Fruit fly (Drosophila melanogaster) whole organism, embryonic: Measurements from ENCODE around the gene CG10512.
A peak's percentile ranks its signal among the peaks of the same experiment; 100 is the strongest.

ENCODE experiments used
- Aef1 ChIP-seq: fragments of 200-800 bp; sonication (Bioruptor generic); IDR thresholded peaks from 3 replicates; pipeline ENCODE4 v1.3.6; 2022; ENCODE audit warnings: missing biosample characterization, missing genetic modification characterization
- Atf3 ChIP-seq: fragments of 200-800 bp; sonication (Bioruptor generic); optimal IDR thresholded peaks from 3 replicates; lab custom pipeline; 2016; ENCODE audit warnings: missing biosample characterization, missing genetic modification characterization
- CG1233 ChIP-seq: fragments of 200-800 bp; sonication (Bioruptor generic); optimal IDR thresholded peaks from 4 replicates; lab custom pipeline; 2018; ENCODE audit warnings: missing biosample characterization, mild to moderate bottlenecking, missing genetic modification characterization
- CG12391 ChIP-seq: fragments of 200-800 bp; sonication (Bioruptor generic); optimal IDR thresholded peaks from 3 replicates; lab custom pipeline; 2018; ENCODE audit warnings: missing biosample characterization, mild to moderate bottlenecking, missing genetic modification characterization, moderate library complexity
- CG13624 ChIP-seq: fragments of 200-800 bp; sonication (Bioruptor generic); optimal IDR thresholded peaks from 2 replicates; lab custom pipeline; 2016; ENCODE audit warnings: missing biosample characterization, missing genetic modification characterization
- CG14441 ChIP-seq: fragments of 200-800 bp; sonication (Bioruptor generic); IDR thresholded peaks from 2 replicates; pipeline ENCODE4 v1.3.6; 2022; ENCODE audit warnings: missing biosample characterization, missing genetic modification characterization
- CG14667 ChIP-seq: fragments of 200-800 bp; sonication (Bioruptor generic); IDR thresholded peaks from 2 replicates; pipeline ENCODE4 v1.3.6; 2022; ENCODE audit warnings: missing biosample characterization, missing genetic modification characterization
- CG14860 ChIP-seq: fragments of 200-800 bp; sonication (Bioruptor generic); IDR thresholded peaks from 3 replicates; pipeline ENCODE4 v1.3.6; 2022; ENCODE audit warnings: missing biosample characterization, missing genetic modification characterization; ENCODE audit not compliant: partially characterized antibody
- CG16813 ChIP-seq: fragments of 200-800 bp; sonication (Bioruptor generic); IDR thresholded peaks from 3 replicates; pipeline ENCODE4 v1.3.6; 2022; ENCODE audit warnings: missing biosample characterization, missing genetic modification characterization; ENCODE audit not compliant: partially characterized antibody
- CG16863 ChIP-seq: fragments of 200-800 bp; sonication (Bioruptor generic); optimal IDR thresholded peaks from 3 replicates; lab custom pipeline; 2016; ENCODE audit warnings: missing biosample characterization, missing genetic modification characterization
- CG17612 ChIP-seq: fragments of 200-800 bp; sonication (Bioruptor generic); IDR thresholded peaks from 2 replicates; pipeline ENCODE4 v1.3.6; 2022; ENCODE audit warnings: missing biosample characterization, missing genetic modification characterization
- CG17802 ChIP-seq: fragments of 200-800 bp; sonication (Bioruptor generic); optimal IDR thresholded peaks from 2 replicates; lab custom pipeline; 2018; ENCODE audit warnings: missing biosample characterization, mild to moderate bottlenecking, missing genetic modification characterization, moderate library complexity
- CG18262 ChIP-seq: fragments of 200-800 bp; optimal IDR thresholded peaks from 3 replicates; lab custom pipeline; 2019; ENCODE audit warnings: missing biosample characterization, mild to moderate bottlenecking, missing genetic modification characterization, moderate library complexity
- CG2129 ChIP-seq: fragments of 200-800 bp; sonication (Bioruptor generic); IDR thresholded peaks from 2 replicates; pipeline ENCODE4 v1.3.6; 2022; ENCODE audit warnings: missing biosample characterization, missing genetic modification characterization; ENCODE audit not compliant: partially characterized antibody
- CG32772 ChIP-seq: fragments of 200-800 bp; sonication (Bioruptor generic); IDR thresholded peaks from 2 replicates; pipeline ENCODE4 v1.3.6; 2022; ENCODE audit warnings: missing biosample characterization, missing genetic modification characterization
- CG4404 ChIP-seq: fragments of 200-800 bp; sonication (Bioruptor generic); IDR thresholded peaks from 2 replicates; pipeline ENCODE4 v1.3.6; 2022; ENCODE audit warnings: missing biosample characterization, missing genetic modification characterization
- CG4730 ChIP-seq: fragments of 200-800 bp; sonication (Bioruptor generic); IDR thresholded peaks from 2 replicates; pipeline ENCODE4 v1.3.6; 2022; ENCODE audit warnings: missing biosample characterization, missing genetic modification characterization
- CG6765 ChIP-seq: fragments of 200-800 bp; sonication (Bioruptor generic); optimal IDR thresholded peaks from 3 replicates; lab custom pipeline; 2017; ENCODE audit warnings: missing biosample characterization, mild to moderate bottlenecking, missing genetic modification characterization
- CG7745 ChIP-seq: fragments of 200-800 bp; sonication (Bioruptor generic); optimal IDR thresholded peaks from 2 replicates; lab custom pipeline; 2018; ENCODE audit warnings: missing biosample characterization, mild to moderate bottlenecking, missing genetic modification characterization, moderate library complexity
- CG9215 ChIP-seq: fragments of 200-800 bp; sonication (Bioruptor generic); IDR thresholded peaks from 2 replicates; pipeline ENCODE4 v1.3.6; 2022; ENCODE audit warnings: missing biosample characterization, missing genetic modification characterization
- Doc3 ChIP-seq: fragments of 200-800 bp; sonication (Bioruptor generic); IDR thresholded peaks from 3 replicates; pipeline ENCODE4 v1.3.6; 2022; ENCODE audit warnings: missing biosample characterization, missing genetic modification characterization; ENCODE audit not compliant: partially characterized antibody
- Elba2 ChIP-seq: fragments of 200-800 bp; sonication (Bioruptor generic); optimal IDR thresholded peaks from 3 replicates; lab custom pipeline; 2016; ENCODE audit warnings: missing biosample characterization, missing genetic modification characterization
- Ets65A ChIP-seq: fragments of 200-800 bp; sonication (Bioruptor generic); peaks from one replicate; lab custom pipeline; 2016; ENCODE audit warnings: missing biosample characterization, missing genetic modification characterization
- Hr78 ChIP-seq, 2 experiments: fragments of 200-800 bp in 1 of 2; fragments of >200 bp in 1 of 2; sonication (Bioruptor generic) in 1 of 2; optimal IDR thresholded peaks; 2 replicates each; lab custom pipeline; 2017 to 2019; ENCODE audit warnings: missing biosample characterization in 2 of 2, missing genetic modification characterization in 2 of 2, mild to moderate bottlenecking in 1 of 2, moderate library complexity in 1 of 2
- Kr ChIP-seq: fragments of 200-800 bp; sonication (Bioruptor generic); optimal IDR thresholded peaks from 2 replicates; lab custom pipeline; 2017; ENCODE audit warnings: missing biosample characterization, mild to moderate bottlenecking, missing genetic modification characterization
- Lpt ChIP-seq: fragments of >200 bp; optimal IDR thresholded peaks from 2 replicates; lab custom pipeline; 2018; ENCODE audit warnings: missing biosample characterization, missing genetic modification characterization
- Meics ChIP-seq: fragments of 200-800 bp; sonication (Bioruptor generic); optimal IDR thresholded peaks from 2 replicates; lab custom pipeline; 2017; ENCODE audit warnings: missing biosample characterization, mild to moderate bottlenecking, missing genetic modification characterization
- Myb ChIP-seq: fragments of 200-800 bp; sonication (Bioruptor generic); optimal IDR thresholded peaks from 2 replicates; lab custom pipeline; 2016; ENCODE audit warnings: missing biosample characterization, missing genetic modification characterization
- Nf-YA ChIP-seq: fragments of 200-800 bp; sonication (Bioruptor generic); IDR thresholded peaks from 2 replicates; pipeline ENCODE4 v1.3.6; 2022; ENCODE audit warnings: missing biosample characterization, missing genetic modification characterization
- Optix ChIP-seq: fragments of 200-800 bp; sonication (Bioruptor generic); IDR thresholded peaks from 3 replicates; pipeline ENCODE4 v1.3.6; 2022; ENCODE audit warnings: missing biosample characterization, missing genetic modification characterization
- Poxn ChIP-seq: fragments of 200-800 bp; sonication (Bioruptor generic); IDR thresholded peaks from 2 replicates; pipeline ENCODE4 v1.3.6; 2022; ENCODE audit warnings: missing biosample characterization, missing genetic modification characterization
- Side ChIP-seq: fragments of 200-800 bp; sonication (Bioruptor generic); optimal IDR thresholded peaks from 2 replicates; lab custom pipeline; 2016; ENCODE audit warnings: missing biosample characterization, missing genetic modification characterization
- Sox102F ChIP-seq: fragments of 200-800 bp; sonication (Bioruptor generic); optimal IDR thresholded peaks from 2 replicates; lab custom pipeline; 2018; ENCODE audit warnings: missing biosample characterization, mild to moderate bottlenecking, missing genetic modification characterization, moderate library complexity
- Xrp1 ChIP-seq: fragments of 200-800 bp; sonication (Bioruptor generic); IDR thresholded peaks from 2 replicates; pipeline ENCODE4 v1.3.6; 2022; ENCODE audit warnings: missing biosample characterization, missing genetic modification characterization
- chm ChIP-seq: fragments of 200-800 bp; sonication (Bioruptor generic); IDR thresholded peaks from 2 replicates; pipeline ENCODE4 v1.3.6; 2022; ENCODE audit warnings: missing biosample characterization, missing genetic modification characterization
- crp ChIP-seq, 2 experiments: fragments of 200-800 bp; sonication (Bioruptor generic); optimal IDR thresholded peaks; 2 replicates in 1 of 2; 3 replicates in 1 of 2; lab custom pipeline; 2017; ENCODE audit warnings: missing biosample characterization in 2 of 2, missing genetic modification characterization in 2 of 2, mild to moderate bottlenecking in 1 of 2, moderate library complexity in 1 of 2
- da ChIP-seq: fragments of 200-800 bp; sonication (Bioruptor generic); optimal IDR thresholded peaks from 2 replicates; lab custom pipeline; 2016; ENCODE audit warnings: missing biosample characterization, missing genetic modification characterization
- fd102C ChIP-seq: fragments of 200-800 bp; sonication (Bioruptor generic); optimal IDR thresholded peaks from 2 replicates; lab custom pipeline; 2018; ENCODE audit warnings: missing biosample characterization, mild to moderate bottlenecking, missing genetic modification characterization, moderate library complexity
- lab ChIP-seq: fragments of 200-800 bp; sonication (Bioruptor generic); optimal IDR thresholded peaks from 3 replicates; lab custom pipeline; 2017; ENCODE audit warnings: missing biosample characterization, missing genetic modification characterization, mild to moderate bottlenecking, moderate library complexity, missing genetic modification reagents
- maf-S ChIP-seq: fragments of 200-800 bp; sonication (Bioruptor generic); optimal IDR thresholded peaks from 2 replicates; lab custom pipeline; 2016; ENCODE audit warnings: missing biosample characterization, missing genetic modification characterization
- mirr ChIP-seq: fragments of 200-800 bp; sonication (Bioruptor generic); optimal IDR thresholded peaks from 3 replicates; lab custom pipeline; 2018; ENCODE audit warnings: missing biosample characterization, mild to moderate bottlenecking, missing genetic modification characterization
- nerfin-1 ChIP-seq: fragments of 200-800 bp; sonication (Bioruptor generic); optimal IDR thresholded peaks from 3 replicates; lab custom pipeline; 2019; ENCODE audit warnings: missing biosample characterization, mild to moderate bottlenecking, missing genetic modification characterization, moderate library complexity
- odd ChIP-seq: fragments of 200-800 bp; sonication (Bioruptor generic); optimal IDR thresholded peaks from 2 replicates; lab custom pipeline; 2017; ENCODE audit warnings: missing biosample characterization, mild to moderate bottlenecking, missing genetic modification characterization
- pum ChIP-seq: fragments of 200-800 bp; sonication (Bioruptor generic); optimal IDR thresholded peaks from 2 replicates; lab custom pipeline; 2016; ENCODE audit warnings: missing biosample characterization, missing genetic modification characterization
- sd ChIP-seq: fragments of 200-800 bp; sonication (Bioruptor generic); optimal IDR thresholded peaks from 3 replicates; lab custom pipeline; 2018; ENCODE audit warnings: missing biosample characterization, mild to moderate bottlenecking, missing genetic modification characterization, moderate library complexity
- stwl ChIP-seq: fragments of 200-800 bp; sonication (Bioruptor generic); optimal IDR thresholded peaks from 3 replicates; lab custom pipeline; 2018; ENCODE audit warnings: missing biosample characterization, mild to moderate bottlenecking, missing genetic modification characterization, moderate library complexity
- sug ChIP-seq: fragments of 200-800 bp; optimal IDR thresholded peaks from 2 replicates; lab custom pipeline; 2019; ENCODE audit warnings: missing biosample characterization, mild to moderate bottlenecking, missing genetic modification characterization, moderate library complexity
- tin ChIP-seq: fragments of 200-800 bp; sonication (Bioruptor generic); optimal IDR thresholded peaks from 3 replicates; lab custom pipeline; 2016; ENCODE audit warnings: missing biosample characterization, missing genetic modification characterization
- unpg ChIP-seq: fragments of 200-800 bp; sonication (Bioruptor generic); optimal IDR thresholded peaks from 3 replicates; lab custom pipeline; 2018; ENCODE audit warnings: missing biosample characterization, mild to moderate bottlenecking, missing genetic modification characterization, moderate library complexity
- wek ChIP-seq: fragments of 200-800 bp; sonication (Bioruptor generic); optimal IDR thresholded peaks from 3 replicates; lab custom pipeline; 2018; ENCODE audit warnings: missing biosample characterization, mild to moderate bottlenecking, missing genetic modification characterization, moderate library complexity

The CG10512 gene

DNA sequence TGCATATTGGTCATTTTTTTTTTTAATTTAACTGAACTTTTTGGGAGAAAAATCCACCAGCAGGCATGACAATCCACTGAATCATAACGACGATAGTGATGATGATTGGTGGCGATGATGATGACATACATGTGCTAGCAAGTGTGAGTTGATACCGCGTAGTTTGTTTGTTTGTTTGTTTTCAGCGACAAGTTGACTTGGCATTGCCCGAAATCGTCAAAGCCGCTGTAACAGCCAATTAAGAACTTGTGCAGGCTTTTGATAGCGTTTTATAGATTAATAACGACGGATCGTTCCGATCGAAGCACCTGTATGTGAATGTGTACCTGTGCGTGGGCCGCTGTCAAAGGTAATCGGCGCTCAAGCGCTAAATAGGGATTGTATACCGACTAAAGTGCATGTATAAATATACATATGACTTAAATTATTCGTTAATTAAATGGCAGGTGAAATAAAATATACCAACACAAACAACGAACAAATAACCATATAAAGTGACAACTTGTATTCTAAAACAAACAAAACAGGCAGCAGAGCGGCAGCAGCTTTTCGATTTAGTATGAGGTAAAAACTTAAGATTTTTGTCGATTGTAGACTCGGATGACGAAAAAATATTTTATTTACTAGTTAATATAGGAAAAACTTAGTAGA is 1.3 kb upstream of the CG10512 start (continued):
- TF ChIP-seq nerfin-1 (tag; lab: Kevin White, UChicago) = no peak
- TF ChIP-seq CG14667 (GFP tag; lab: Robert Waterston, UW) = no peak
- TF ChIP-seq Ets65A (GFP tag; lab: Kevin White, UChicago) = peak; percentile 22
- TF ChIP-seq da (GFP tag; lab: Kevin White, UChicago) = no peak
- no peak for TF ChIP-seq CG4730 (GFP tag; lab: Robert Waterston, UW)
- no peak for TF ChIP-seq odd (GFP tag; lab: Kevin White, UChicago)
- TF ChIP-seq CG12391 (tag; lab: Kevin White, UChicago) = no peak
- peak; percentile 22 for TF ChIP-seq sd
- peak; percentile 66 for TF ChIP-seq mirr (GFP tag; lab: Kevin White, UChicago)
- 0 out of 2 replicates have a peak, but pooled peaks have one; percentile 20 for TF ChIP-seq CG14441 (GFP tag; lab: Robert Waterston, UW)
- no peak for TF ChIP-seq CG16863
- no peak for TF ChIP-seq CG4404 (GFP tag; lab: Robert Waterston, UW)
- TF ChIP-seq Nf-YA (GFP tag; lab: Robert Waterston, UW) = no peak
- no peak for TF ChIP-seq CG13624 (GFP tag; lab: Kevin White, UChicago)
- TF ChIP-seq pum (GFP tag; lab: Kevin White, UChicago) = no peak
- no peak for TF ChIP-seq Lpt (GFP tag; lab: Kevin White, UChicago)
- TF ChIP-seq CG6765 (GFP tag; lab: Kevin White, UChicago) = no peak
- TF ChIP-seq sug (tag; lab: Kevin White, UChicago) = peak; percentile 25
- no peak for TF ChIP-seq Doc3 (GFP tag; lab: Robert Waterston, UW)
- peak; percentile 2 for TF ChIP-seq CG1233 (GFP tag; lab: Kevin White, UChicago)
- TF ChIP-seq CG7745 = no peak
- no peak for TF ChIP-seq Atf3 (GFP tag; lab: Kevin White, UChicago)
- no peak for TF ChIP-seq maf-S
- no peak for TF ChIP-seq CG14860
- TF ChIP-seq Side (GFP tag; lab: Kevin White, UChicago) = no peak
- TF ChIP-seq crp (GFP tag; optimal IDR thresholded peaks at IDR 0.05; lab: Kevin White, UChicago) = no peak
- no peak for TF ChIP-seq Meics (GFP tag; lab: Kevin White, UChicago)
- no peak for TF ChIP-seq Aef1
- no peak for TF ChIP-seq CG9215 (GFP tag; lab: Robert Waterston, UW)
- no peak for TF ChIP-seq Elba2 (GFP tag; lab: Kevin White, UChicago)
- no peak for TF ChIP-seq CG18262
- TF ChIP-seq Hr78 (GFP tag; optimal IDR thresholded peaks at IDR 0.05; lab: Kevin White, UChicago) = no peak
- TF ChIP-seq Poxn (GFP tag; lab: Robert Waterston, UW) = no peak
- peak; percentile 18; the same call in 1 of the 2 replicates for TF ChIP-seq Xrp1 (GFP tag; lab: Robert Waterston, UW)
- TF ChIP-seq stwl (tag; lab: Kevin White, UChicago) = no peak
- TF ChIP-seq CG17802 (tag; lab: Kevin White, UChicago) = no peak
- no peak for TF ChIP-seq Sox102F (GFP tag; lab: Kevin White, UChicago)
- no peak for TF ChIP-seq Myb (GFP tag; lab: Kevin White, UChicago)
- no peak for TF ChIP-seq Kr (GFP tag; lab: Kevin White, UChicago)
- no peak for TF ChIP-seq CG32772
- TF ChIP-seq wek (GFP tag; lab: Kevin White, UChicago) = peak; percentile 53
- TF ChIP-seq lab = peak; percentile 5
- no peak for TF ChIP-seq unpg (GFP tag; lab: Kevin White, UChicago)
- TF ChIP-seq CG2129 (GFP tag; lab: Robert Waterston, UW) = no peak
- 0 out of 3 replicates have a peak, but pooled peaks have one; percentile 19 for TF ChIP-seq Optix (GFP tag; lab: Robert Waterston, UW)
- no peak for TF ChIP-seq tin (GFP tag; lab: Kevin White, UChicago)
- no peak for TF ChIP-seq CG17612
- TF ChIP-seq CG16813 (GFP tag; lab: Robert Waterston, UW) = no peak
- no peak for TF ChIP-seq chm (GFP tag; lab: Robert Waterston, UW)
- TF ChIP-seq fd102C (GFP tag; lab: Kevin White, UChicago) = no peak
